Worm (Caenorhabditis elegans): Measurements from ENCODE around the gene C05G5.7.

ce11 chrX:14711168-14711629, 32.4 kb downstream of the C05G5.7 start, which contains the start of gene atrn-1:
- no peak for TF ChIP-seq nhr-11 (tag; optimal IDR thresholded peaks at IDR 0.05)
- TF ChIP-seq R02D3.7 (tag; optimal IDR thresholded peaks at IDR 0.05): no peak
- no peak for TF ChIP-seq egl-27 (tag; optimal IDR thresholded peaks at IDR 0.05)
- peak; percentile 54 for TF ChIP-seq fos-1 (tag; optimal IDR thresholded peaks at IDR 0.05)
- no peak for TF ChIP-seq aly-2 (tag; optimal IDR thresholded peaks at IDR 0.05)
- TF ChIP-seq skn-1 (tag; optimal IDR thresholded peaks at IDR 0.05): no peak
- no peak for TF ChIP-seq mdl-1 (tag; optimal IDR thresholded peaks at IDR 0.05)
- TF ChIP-seq nhr-237 (tag; optimal IDR thresholded peaks at IDR 0.05): no peak
- TF ChIP-seq ztf-11 (tag; optimal IDR thresholded peaks at IDR 0.05): no peak
- TF ChIP-seq nhr-25 (tag; optimal IDR thresholded peaks at IDR 0.05): no peak
